Fruit fly (Drosophila melanogaster) whole organism, embryonic: ENCODE measurements around the gene Pdhb.
A peak's percentile ranks its signal among the peaks of the same experiment; 100 is the strongest.

Experiments used
- Atf3 ChIP-seq: fragments of 200-800 bp; sonication (Bioruptor generic); optimal IDR thresholded peaks from 3 replicates; lab custom pipeline; 2016; ENCODE audit warnings: missing biosample characterization, missing genetic modification characterization
- B-H1 ChIP-seq: fragments of 200-800 bp; sonication (Bioruptor generic); IDR thresholded peaks from 3 replicates; pipeline ENCODE4 v1.3.6; 2022; ENCODE audit warnings: missing biosample characterization, missing genetic modification characterization
- C15 ChIP-seq: fragments of 200-800 bp; sonication (Bioruptor generic); IDR thresholded peaks from 3 replicates; pipeline ENCODE4 v1.3.6; 2022; ENCODE audit warnings: missing biosample characterization, missing genetic modification characterization
- CG11085 ChIP-seq: fragments of 200-800 bp; sonication (Bioruptor generic); IDR thresholded peaks from 2 replicates; pipeline ENCODE4 v1.3.6; 2022; ENCODE audit warnings: missing biosample characterization, missing genetic modification characterization
- CG11504 ChIP-seq: fragments of 200-800 bp; sonication (Bioruptor generic); optimal IDR thresholded peaks from 3 replicates; lab custom pipeline; 2019; ENCODE audit warnings: missing biosample characterization, mild to moderate bottlenecking, missing genetic modification characterization, moderate library complexity
- CG14014 ChIP-seq: fragments of 200-800 bp; sonication (Bioruptor generic); IDR thresholded peaks from 2 replicates; pipeline ENCODE4 v1.3.6; 2022; ENCODE audit warnings: missing biosample characterization, missing genetic modification characterization
- CG15479 ChIP-seq: fragments of 200-800 bp; sonication (Bioruptor generic); optimal IDR thresholded peaks from 3 replicates; lab custom pipeline; 2019; ENCODE audit warnings: missing biosample characterization, mild to moderate bottlenecking, missing genetic modification characterization, moderate library complexity
- CG17328 ChIP-seq: fragments of 200-800 bp; sonication (Bioruptor generic); IDR thresholded peaks from 2 replicates; pipeline ENCODE4 v1.3.6; 2022; ENCODE audit warnings: missing biosample characterization, missing genetic modification characterization
- CG17359 ChIP-seq: fragments of 200-800 bp; sonication (Bioruptor generic); optimal IDR thresholded peaks from 3 replicates; lab custom pipeline; 2018; ENCODE audit warnings: missing biosample characterization, mild to moderate bottlenecking, missing genetic modification characterization, moderate library complexity
- CG18764 ChIP-seq: fragments of 200-800 bp; sonication (Bioruptor generic); optimal IDR thresholded peaks from 3 replicates; lab custom pipeline; 2016; ENCODE audit warnings: missing biosample characterization, missing genetic modification characterization
- CG3407 ChIP-seq: fragments of 200-800 bp; sonication (Bioruptor generic); optimal IDR thresholded peaks from 2 replicates; lab custom pipeline; 2018; ENCODE audit warnings: missing biosample characterization, mild to moderate bottlenecking, missing genetic modification characterization
- CG34376 ChIP-seq: fragments of 200-800 bp; sonication (Bioruptor generic); optimal IDR thresholded peaks from 2 replicates; lab custom pipeline; 2018; ENCODE audit warnings: missing biosample characterization, mild to moderate bottlenecking, missing genetic modification characterization
- CG3726 ChIP-seq: fragments of 200-800 bp; sonication (Bioruptor generic); IDR thresholded peaks from 3 replicates; pipeline ENCODE4, ENCODE4 v1.3.6; 2022; ENCODE audit warnings: missing biosample characterization, missing genetic modification characterization
- CG8089 ChIP-seq: fragments of 200-800 bp; sonication (Bioruptor generic); optimal IDR thresholded peaks from 3 replicates; lab custom pipeline; 2016; ENCODE audit warnings: missing biosample characterization, missing genetic modification characterization
- CG9876 ChIP-seq: fragments of 200-800 bp; sonication (Bioruptor generic); optimal IDR thresholded peaks from 2 replicates; lab custom pipeline; 2016; ENCODE audit warnings: missing biosample characterization, missing genetic modification characterization
- Chrac-16 ChIP-seq: fragments of 200-800 bp; sonication (Bioruptor generic); optimal IDR thresholded peaks from 3 replicates; lab custom pipeline; 2016; ENCODE audit warnings: missing biosample characterization, missing genetic modification characterization
- D19A ChIP-seq: fragments of 200-800 bp; optimal IDR thresholded peaks from 3 replicates; lab custom pipeline; 2019; ENCODE audit warnings: missing biosample characterization, mild to moderate bottlenecking, missing genetic modification characterization, moderate library complexity
- Deaf1 ChIP-seq: fragments of 200-800 bp; optimal IDR thresholded peaks from 3 replicates; lab custom pipeline; 2019; ENCODE audit warnings: missing biosample characterization, mild to moderate bottlenecking, missing genetic modification characterization, moderate library complexity
- Doc2 ChIP-seq: fragments of 200-800 bp; sonication (Bioruptor generic); IDR thresholded peaks from 2 replicates; pipeline ENCODE4 v1.3.6; 2022; ENCODE audit warnings: missing biosample characterization, missing genetic modification characterization
- Ets65A ChIP-seq: fragments of 200-800 bp; sonication (Bioruptor generic); peaks from one replicate; lab custom pipeline; 2016; ENCODE audit warnings: missing biosample characterization, missing genetic modification characterization
- Fer1 ChIP-seq: fragments of 200-800 bp; sonication (Bioruptor generic); optimal IDR thresholded peaks from 2 replicates; lab custom pipeline; 2017; ENCODE audit warnings: missing biosample characterization, mild to moderate bottlenecking, missing genetic modification characterization
- Fer2 ChIP-seq: fragments of 200-800 bp; sonication (Bioruptor generic); optimal IDR thresholded peaks from 2 replicates; lab custom pipeline; 2018; ENCODE audit warnings: missing biosample characterization, mild to moderate bottlenecking, missing genetic modification characterization, moderate library complexity
- GATAe ChIP-seq: fragments of 200-800 bp; sonication (Bioruptor generic); conservative IDR thresholded peaks from 2 replicates; pipeline ENCODE4 v1.3.6; 2022; ENCODE audit warnings: missing biosample characterization, missing genetic modification characterization
- Gug ChIP-seq: fragments of 200-800 bp; sonication (Bioruptor generic); IDR thresholded peaks from 4 replicates; pipeline ENCODE4 v1.3.6; 2022; ENCODE audit warnings: missing biosample characterization, missing genetic modification characterization
- MESR4 ChIP-seq: fragments of 200-800 bp; sonication (Bioruptor generic); optimal IDR thresholded peaks from 2 replicates; lab custom pipeline; 2018; ENCODE audit warnings: missing biosample characterization, mild to moderate bottlenecking, missing genetic modification characterization, moderate library complexity
- Mad ChIP-seq: fragments of 200-800 bp; sonication (Bioruptor generic); optimal IDR thresholded peaks from 2 replicates; lab custom pipeline; 2016; ENCODE audit warnings: missing biosample characterization, missing genetic modification characterization
- Meics ChIP-seq: fragments of 200-800 bp; sonication (Bioruptor generic); optimal IDR thresholded peaks from 2 replicates; lab custom pipeline; 2017; ENCODE audit warnings: missing biosample characterization, mild to moderate bottlenecking, missing genetic modification characterization
- Nf-YB ChIP-seq: fragments of 200-800 bp; sonication (Bioruptor generic); optimal IDR thresholded peaks from 3 replicates; lab custom pipeline; 2019; ENCODE audit warnings: missing biosample characterization, mild to moderate bottlenecking, missing genetic modification characterization, moderate library complexity
- PHDP ChIP-seq: fragments of 200-800 bp; sonication (Bioruptor generic); optimal IDR thresholded peaks from 3 replicates; lab custom pipeline; 2018; ENCODE audit warnings: missing biosample characterization, mild to moderate bottlenecking, missing genetic modification characterization, moderate library complexity
- Side ChIP-seq: fragments of 200-800 bp; sonication (Bioruptor generic); optimal IDR thresholded peaks from 2 replicates; lab custom pipeline; 2016; ENCODE audit warnings: missing biosample characterization, missing genetic modification characterization
- Sin3A ChIP-seq: fragments of >200 bp; optimal IDR thresholded peaks from 2 replicates; lab custom pipeline; 2018
- Ssrp ChIP-seq: fragments of 200-800 bp; sonication (Bioruptor generic); optimal IDR thresholded peaks from 2 replicates; lab custom pipeline; 2018; ENCODE audit warnings: missing biosample characterization, mild to moderate bottlenecking, missing genetic modification characterization, moderate library complexity
- dati ChIP-seq: fragments of 200-800 bp; sonication (Bioruptor generic); IDR thresholded peaks from 2 replicates; pipeline ENCODE4 v1.3.6; 2022; ENCODE audit warnings: missing biosample characterization, missing genetic modification characterization
- dimm ChIP-seq: fragments of 200-800 bp; sonication (Bioruptor generic); IDR thresholded peaks from 2 replicates; pipeline ENCODE4 v1.3.6; 2022; ENCODE audit warnings: missing biosample characterization, missing genetic modification characterization
- disco-r ChIP-seq: fragments of 200-800 bp; sonication (Bioruptor generic); optimal IDR thresholded peaks from 2 replicates; lab custom pipeline; 2016; ENCODE audit warnings: missing biosample characterization, missing genetic modification characterization
- eyg ChIP-seq: fragments of 200-800 bp; sonication (Bioruptor generic); optimal IDR thresholded peaks from 3 replicates; lab custom pipeline; 2016; ENCODE audit warnings: missing biosample characterization, missing genetic modification characterization
- ftz-f1 ChIP-seq: fragments of 200-800 bp; sonication (Bioruptor generic); optimal IDR thresholded peaks from 2 replicates; lab custom pipeline; 2016; ENCODE audit warnings: missing biosample characterization, missing genetic modification characterization
- grau ChIP-seq: fragments of 200-800 bp; optimal IDR thresholded peaks from 3 replicates; lab custom pipeline; 2019; ENCODE audit warnings: missing biosample characterization, mild to moderate bottlenecking, missing genetic modification characterization, moderate library complexity
- maf-S ChIP-seq: fragments of 200-800 bp; sonication (Bioruptor generic); optimal IDR thresholded peaks from 2 replicates; lab custom pipeline; 2016; ENCODE audit warnings: missing biosample characterization, missing genetic modification characterization
- pita ChIP-seq: fragments of 200-800 bp; sonication (Bioruptor generic); optimal IDR thresholded peaks from 2 replicates; lab custom pipeline; 2017; ENCODE audit warnings: missing biosample characterization, mild to moderate bottlenecking, missing genetic modification characterization
- pum ChIP-seq: fragments of 200-800 bp; sonication (Bioruptor generic); optimal IDR thresholded peaks from 2 replicates; lab custom pipeline; 2016; ENCODE audit warnings: missing biosample characterization, missing genetic modification characterization
- rib ChIP-seq: fragments of 200-800 bp; sonication (Bioruptor generic); IDR thresholded peaks from 2 replicates; pipeline ENCODE4 v1.3.6; 2022; ENCODE audit warnings: missing biosample characterization, missing genetic modification characterization
- scrt ChIP-seq: fragments of 200-800 bp; sonication (Bioruptor generic); optimal IDR thresholded peaks from 2 replicates; lab custom pipeline; 2018; ENCODE audit warnings: missing biosample characterization, mild to moderate bottlenecking, missing genetic modification characterization, moderate library complexity
- sd ChIP-seq: fragments of 200-800 bp; sonication (Bioruptor generic); optimal IDR thresholded peaks from 3 replicates; lab custom pipeline; 2018; ENCODE audit warnings: missing biosample characterization, mild to moderate bottlenecking, missing genetic modification characterization, moderate library complexity
- sima ChIP-seq: fragments of 200-800 bp; sonication (Bioruptor generic); optimal IDR thresholded peaks from 2 replicates; lab custom pipeline; 2016; ENCODE audit warnings: missing biosample characterization, missing genetic modification characterization
- sisA ChIP-seq: fragments of 200-800 bp; sonication (Bioruptor generic); IDR thresholded peaks from 2 replicates; pipeline ENCODE4 v1.3.6; 2022; ENCODE audit warnings: missing biosample characterization, missing genetic modification characterization
- sqz ChIP-seq: fragments of 200-800 bp; sonication (Bioruptor generic); optimal IDR thresholded peaks from 3 replicates; lab custom pipeline; 2018; ENCODE audit warnings: missing biosample characterization, mild to moderate bottlenecking, missing genetic modification characterization
- sr ChIP-seq: fragments of 200-800 bp; sonication (Bioruptor generic); IDR thresholded peaks from 3 replicates; pipeline ENCODE4 v1.3.6; 2022; ENCODE audit warnings: missing biosample characterization, missing genetic modification characterization
- stwl ChIP-seq: fragments of 200-800 bp; sonication (Bioruptor generic); optimal IDR thresholded peaks from 3 replicates; lab custom pipeline; 2018; ENCODE audit warnings: missing biosample characterization, mild to moderate bottlenecking, missing genetic modification characterization, moderate library complexity
- tgo ChIP-seq: fragments of 200-800 bp; sonication (Bioruptor generic); IDR thresholded peaks from 3 replicates; pipeline ENCODE4 v1.3.6; 2022; ENCODE audit warnings: missing biosample characterization, missing genetic modification characterization
- tll ChIP-seq, 2 experiments: fragments of 200-800 bp in 1 of 2; fragments of >200 bp in 1 of 2; sonication (Bioruptor generic) in 1 of 2; optimal IDR thresholded peaks; 2 replicates each; lab custom pipeline; 2017 to 2019; ENCODE audit warnings: missing biosample characterization in 2 of 2, missing genetic modification characterization in 2 of 2, mild to moderate bottlenecking in 1 of 2, moderate library complexity in 1 of 2
- unc-4 ChIP-seq: fragments of 200-800 bp; sonication (Bioruptor generic); IDR thresholded peaks from 2 replicates; pipeline ENCODE4 v1.3.6; 2022; ENCODE audit warnings: missing biosample characterization, missing genetic modification characterization; ENCODE audit not compliant: partially characterized antibody
- yki ChIP-seq: fragments of >200 bp; optimal IDR thresholded peaks from 3 replicates; lab custom pipeline; 2018

Pdhb gene

DNA sequence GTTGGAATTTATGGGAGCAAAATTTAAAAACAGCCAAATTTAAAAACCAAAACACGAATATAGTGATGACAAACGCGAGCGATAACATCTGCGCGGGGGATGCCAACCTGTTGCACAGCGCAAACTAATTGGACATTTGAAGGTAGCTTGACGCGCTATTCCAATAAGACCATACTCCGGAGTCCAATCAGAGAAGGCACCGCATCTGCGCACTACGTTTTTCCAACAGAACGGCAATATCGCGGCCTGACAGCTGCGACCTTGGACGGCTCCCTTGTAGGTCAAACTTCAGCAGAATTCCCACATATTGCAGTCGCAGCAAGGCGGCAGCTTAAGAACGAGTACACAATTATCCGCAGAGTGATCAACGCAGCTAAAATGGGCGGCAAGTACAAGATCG lies 35.2 kb downstream of the Pdhb start, which contains the start of the genes CG11882 and Pglym78 (continued):
- TF ChIP-seq B-H1 (GFP tag; lab: Robert Waterston, UW) (no peak), PHDP (tag; lab: Kevin White, UChicago) (no peak), Meics (GFP tag; lab: Kevin White, UChicago) (peak; percentile 6), CG14014 (GFP tag; lab: Robert Waterston, UW) (peak; percentile 23; the same call in 1 of the 2 replicates), maf-S (GFP tag; lab: Kevin White, UChicago) (no peak), dati (GFP tag; lab: Robert Waterston, UW) (no peak), C15 (GFP tag; lab: Robert Waterston, UW) (no peak), yki (lab: Kevin White, UChicago) (no peak), Chrac-16 (GFP tag; lab: Kevin White, UChicago) (peak; percentile 36), Mad (GFP tag; lab: Kevin White, UChicago) (no peak), Gug (GFP tag; lab: Robert Waterston, UW) (peak; percentile 46; the same call in 1 of the 4 replicates), disco-r (GFP tag; lab: Kevin White, UChicago) (no peak), Sin3A (lab: Kevin White, UChicago) (peak; percentile 66), CG17359 (tag; lab: Kevin White, UChicago) (peak; percentile 6), sr (GFP tag; lab: Robert Waterston, UW) (no peak), D19A (tag; lab: Kevin White, UChicago) (no peak), CG11085 (GFP tag; lab: Robert Waterston, UW) (no peak), Nf-YB (GFP tag; lab: Kevin White, UChicago) (peak; percentile 40), stwl (tag; lab: Kevin White, UChicago) (peak; percentile 90), Ets65A (no peak), MESR4 (GFP tag; lab: Kevin White, UChicago) (peak; percentile 88), pita (GFP tag; lab: Kevin White, UChicago) (no peak), sima (GFP tag; lab: Kevin White, UChicago) (no peak), sqz (GFP tag; lab: Kevin White, UChicago) (no peak), CG34376 (GFP tag; lab: Kevin White, UChicago) (peak; percentile 21), CG3407 (GFP tag; lab: Kevin White, UChicago) (no peak), Ssrp (tag; lab: Kevin White, UChicago) (no peak), Atf3 (GFP tag; lab: Kevin White, UChicago) (no peak), GATAe (GFP tag; lab: Robert Waterston, UW) (no peak), CG9876 (GFP tag; lab: Kevin White, UChicago) (peak; percentile 43), scrt (GFP tag; lab: Kevin White, UChicago) (peak; percentile 62), grau (tag; lab: Kevin White, UChicago) (peak; percentile 31), unc-4 (peak; percentile 65), Deaf1 (tag; lab: Kevin White, UChicago) (no peak), CG8089 (GFP tag; lab: Kevin White, UChicago) (no peak), Fer1 (GFP tag; lab: Kevin White, UChicago) (peak; percentile 52), CG18764 (GFP tag; lab: Kevin White, UChicago) (peak; percentile 25), eyg (GFP tag; lab: Kevin White, UChicago) (no peak), dimm (GFP tag; lab: Robert Waterston, UW) (no peak), CG15479 (GFP tag; lab: Kevin White, UChicago) (no peak), CG11504 (no peak), rib (peak; percentile 58), sisA (GFP tag; lab: Robert Waterston, UW) (peak; percentile 56), Side (GFP tag; lab: Kevin White, UChicago) (peak; percentile 22), CG3726 (no peak), tll (GFP tag; optimal IDR thresholded peaks at IDR 0.05; lab: Kevin White, UChicago) (peak in 1 of 2 experiments; percentile 39), sd (tag; lab: Kevin White, UChicago) (no peak), ftz-f1 (GFP tag; lab: Kevin White, UChicago) (peak; percentile 100), pum (peak; percentile 65), CG17328 (peak; percentile 40; the same call in 1 of the 2 replicates), Fer2 (no peak), tgo (GFP tag; lab: Robert Waterston, UW) (no peak), Doc2 (GFP tag; lab: Robert Waterston, UW) (no peak)
